Worm (Caenorhabditis elegans): Measurements from ENCODE around the gene K12B6.11.

Gene K12B6.11

ce11 chrV:6335226-6335625 lies 46.5 kb downstream of the K12B6.11 start (continued):
- TF ChIP-seq rbr-2 (tag; optimal IDR thresholded peaks at IDR 0.05): no peak
- no peak for TF ChIP-seq unc-130 (GFP tag; optimal IDR thresholded peaks at IDR 0.05)
- no peak for TF ChIP-seq nhr-11 (tag; optimal IDR thresholded peaks at IDR 0.05)
- no peak for TF ChIP-seq tag-97 (GFP tag; IDR thresholded peaks at IDR 0.05)
- TF ChIP-seq ceh-28 (tag; optimal IDR thresholded peaks at IDR 0.05): no peak
- peak; percentile 13 for TF ChIP-seq lin-13 (GFP tag; optimal IDR thresholded peaks at IDR 0.05)
- TF ChIP-seq nhr-25 (tag; optimal IDR thresholded peaks at IDR 0.05; ENCODE audit: borderline replicate concordance, insufficient read depth): no peak
- TF ChIP-seq hlh-11 (tag; optimal IDR thresholded peaks at IDR 0.05): no peak
- peak; percentile 58 for TF ChIP-seq spr-1 (tag; optimal IDR thresholded peaks at IDR 0.05)
- no peak for TF ChIP-seq aha-1 (tag)
- TF ChIP-seq mep-1 (tag; optimal IDR thresholded peaks at IDR 0.05): no peak
- TF ChIP-seq unc-62 (GFP tag; optimal IDR thresholded peaks at IDR 0.05 in 1 of 2): no peak
- no peak for TF ChIP-seq unc-62 (tag; optimal IDR thresholded peaks at IDR 0.05)
- no peak for TF ChIP-seq aly-2 (tag; optimal IDR thresholded peaks at IDR 0.05)
- peak; percentile 95 for TF ChIP-seq egl-43 (GFP tag; IDR thresholded peaks at IDR 0.05)
- TF ChIP-seq Y5F2A.4 (GFP tag; optimal IDR thresholded peaks at IDR 0.05): peak; percentile 54
- TF ChIP-seq ceh-82 (tag; optimal IDR thresholded peaks at IDR 0.05): no peak
- TF ChIP-seq daf-12 (tag; optimal IDR thresholded peaks at IDR 0.05): no peak
- TF ChIP-seq Y48G9A.11 (GFP tag; IDR thresholded peaks at IDR 0.05): peak; percentile 81; the same call in 1 of the 2 replicates
- peak; percentile 82 for TF ChIP-seq arid-1 (GFP tag; conservative IDR thresholded peaks at IDR 0.05)
- no peak for TF ChIP-seq skn-1 (tag; optimal IDR thresholded peaks at IDR 0.05)
- TF ChIP-seq F37D6.2 (tag; optimal IDR thresholded peaks at IDR 0.05): no peak
- TF ChIP-seq zfp-3 (GFP tag; conservative IDR thresholded peaks at IDR 0.05): peak; percentile 66; the same call in 1 of the 2 replicates
- peak; percentile 88 for TF ChIP-seq snpc-1.2 (GFP tag; IDR thresholded peaks at IDR 0.05)
- no peak; the same call in 1 of the 2 replicates for TF ChIP-seq ctbp-1 (GFP tag; IDR thresholded peaks at IDR 0.05)
- peak; percentile 48 for TF ChIP-seq lir-3 (tag; optimal IDR thresholded peaks at IDR 0.05)
- TF ChIP-seq F49E8.2 (tag; optimal IDR thresholded peaks at IDR 0.05; ENCODE audit: borderline replicate concordance): no peak
- TF ChIP-seq Y75B8A.6 (GFP tag; IDR thresholded peaks at IDR 0.05): peak; percentile 45; the same call in 1 of the 2 replicates
- peak; percentile 74; the same call in 1 of the 2 replicates for TF ChIP-seq F26F4.8 (GFP tag; conservative IDR thresholded peaks at IDR 0.05)
- no peak for TF ChIP-seq zfp-2 (tag; optimal IDR thresholded peaks at IDR 0.05)
- TF ChIP-seq ztf-7 (tag; optimal IDR thresholded peaks at IDR 0.05): no peak
- no peak for TF ChIP-seq ceh-62 (tag; optimal IDR thresholded peaks at IDR 0.05)
- TF ChIP-seq daf-19 (GFP tag; conservative IDR thresholded peaks at IDR 0.05): peak; percentile 84
- no peak for TF ChIP-seq daf-8 (GFP tag; IDR thresholded peaks at IDR 0.05)
- peak; percentile 46 for TF ChIP-seq nhr-48 (tag; optimal IDR thresholded peaks at IDR 0.05)
- TF ChIP-seq hmg-1.1 (GFP tag; IDR thresholded peaks at IDR 0.05): peak; percentile 49; the same call in 1 of the 2 replicates
- TF ChIP-seq jun-1 (tag; optimal IDR thresholded peaks at IDR 0.05): no peak
- no peak for TF ChIP-seq F10B5.3 (tag; optimal IDR thresholded peaks at IDR 0.05)
- TF ChIP-seq nhr-6 (tag; optimal IDR thresholded peaks at IDR 0.05): no peak
- TF ChIP-seq fkh-10 (GFP tag; optimal IDR thresholded peaks at IDR 0.05): no peak
- TF ChIP-seq D1046.2 (GFP tag; IDR thresholded peaks at IDR 0.05): peak; percentile 72; the same call in 1 of the 2 replicates
- no peak for TF ChIP-seq ces-1 (GFP tag; optimal IDR thresholded peaks at IDR 0.05)
- peak; percentile 41 for TF ChIP-seq duxl-1 (tag; optimal IDR thresholded peaks at IDR 0.05; ENCODE audit: poor library complexity)
- TF ChIP-seq saeg-2 (GFP tag; IDR thresholded peaks at IDR 0.05): peak; percentile 73; the same call in 1 of the 2 replicates
- no peak for TF ChIP-seq lin-39 (tag; optimal IDR thresholded peaks at IDR 0.05)
- 0 out of 2 replicates have a peak, but pooled peaks have one; percentile 43 for TF ChIP-seq nhr-42 (GFP tag; IDR thresholded peaks at IDR 0.05)
- TF ChIP-seq lim-7 (GFP tag; IDR thresholded peaks at IDR 0.05): peak; percentile 96
- no peak; the same call in 1 of the 2 replicates for TF ChIP-seq dmd-6 (GFP tag; IDR thresholded peaks at IDR 0.05)
- no peak for TF ChIP-seq mxl-3 (GFP tag; optimal IDR thresholded peaks at IDR 0.05)
- TF ChIP-seq ama-1 (optimal IDR thresholded peaks at IDR 0.05): no peak
- TF ChIP-seq gei-8 (GFP tag; optimal IDR thresholded peaks at IDR 0.05): peak; percentile 21
- TF ChIP-seq hif-1 (tag; optimal IDR thresholded peaks at IDR 0.05): no peak

Measured in whole organism, L4 larva.